Worm (Caenorhabditis elegans) whole organism, early embryonic: ENCODE measurements around the gene fbxa-158.

Experiments
- B0310.2 ChIP-seq: sonication (generic microtip); optimal IDR thresholded peaks from 2 replicates; lab custom pipeline; 2016; ENCODE audit warnings: mild to moderate bottlenecking, missing genetic modification characterization, missing compliant biosample characterization
- F13C5.2 ChIP-seq: sonication (generic microtip); optimal IDR thresholded peaks from 2 replicates; lab custom pipeline; 2017; ENCODE audit warnings: mild to moderate bottlenecking, missing genetic modification characterization, inconsistent platforms, missing compliant biosample characterization
- ama-1 ChIP-seq: fragments of 150-350 bp; optimal IDR thresholded peaks from 2 replicates; lab custom pipeline; 2014
- ceh-13 ChIP-seq: fragments of 200-800 bp; sonication (Bioruptor generic); optimal IDR thresholded peaks from 2 replicates; lab custom pipeline; 2018; ENCODE audit warnings: mild to moderate bottlenecking, missing genetic modification characterization, missing compliant biosample characterization
- flt-1 ChIP-seq: fragments of 200-800 bp; sonication (Bioruptor generic); IDR thresholded peaks from 2 replicates; pipeline ENCODE4 v1.3.6; 2022; ENCODE audit warnings: missing genetic modification characterization, missing compliant biosample characterization
- hmbx-1 ChIP-seq: sonication (generic microtip); optimal IDR thresholded peaks from 2 replicates; lab custom pipeline; 2016; ENCODE audit warnings: mild to moderate bottlenecking, missing genetic modification characterization, missing compliant biosample characterization
- hmg-4 ChIP-seq: fragments of 200-800 bp; sonication (Bioruptor generic); optimal IDR thresholded peaks from 2 replicates; lab custom pipeline; 2018; ENCODE audit warnings: mild to moderate bottlenecking, missing genetic modification characterization, missing compliant biosample characterization
- hnd-1 ChIP-seq: sonication (generic microtip); optimal IDR thresholded peaks from 2 replicates; lab custom pipeline; 2016; ENCODE audit warnings: missing genetic modification characterization, missing compliant biosample characterization
- pes-1 ChIP-seq: fragments of 200-800 bp; sonication (Bioruptor generic); IDR thresholded peaks from 2 replicates; pipeline ENCODE4 v1.3.6; 2022; ENCODE audit warnings: missing genetic modification reagents, missing genetic modification characterization, missing compliant biosample characterization
- scrt-1 ChIP-seq: fragments of 200-800 bp; sonication (Bioruptor generic); IDR thresholded peaks from 2 replicates; pipeline ENCODE4 v1.3.6; 2022; ENCODE audit warnings: missing genetic modification characterization, missing compliant biosample characterization
- sea-1 ChIP-seq: fragments of 200-800 bp; sonication (Bioruptor generic); conservative IDR thresholded peaks from 2 replicates; pipeline ENCODE4 v1.3.6; 2022; ENCODE audit warnings: missing genetic modification characterization, missing compliant biosample characterization
- tbx-11 ChIP-seq: fragments of 200-800 bp; sonication (Bioruptor generic); IDR thresholded peaks from 2 replicates; pipeline ENCODE4 v1.3.6; 2022; ENCODE audit warnings: missing genetic modification characterization, missing compliant biosample characterization
- tbx-37 ChIP-seq: fragments of 200-800 bp; sonication (Bioruptor generic); conservative IDR thresholded peaks from 2 replicates; pipeline ENCODE4 v1.3.6; 2022; ENCODE audit warnings: missing genetic modification reagents, missing genetic modification characterization, missing compliant biosample characterization
- tra-4 ChIP-seq: sonication (generic microtip); optimal IDR thresholded peaks from 2 replicates; lab custom pipeline; 2017; ENCODE audit warnings: missing genetic modification characterization, missing compliant biosample characterization

- TF ChIP-seq ceh-13 (GFP tag; lab: Kevin White, UChicago) (no peak), tra-4 (tag; lab: Kevin White, UChicago) (no peak), pes-1 (no peak), hmg-4 (GFP tag; lab: Kevin White, UChicago) (no peak), hnd-1 (tag; lab: Kevin White, UChicago) (no peak), sea-1 (no peak), tbx-11 (GFP tag; lab: Robert Waterston, UW) (no peak), scrt-1 (GFP tag; lab: Robert Waterston, UW) (no peak), flt-1 (GFP tag; lab: Robert Waterston, UW) (no peak), ama-1 (no peak), F13C5.2 (tag; lab: Kevin White, UChicago) (no peak), tbx-37 (no peak), B0310.2 (tag; lab: Kevin White, UChicago) (no peak), hmbx-1 (tag; lab: Kevin White, UChicago) (no peak)
These were observed 4.7 kb downstream of the fbxa-158 start, which contains the start of gene fbxa-165 for ce11 chrII:1616382-1616781.
